Worm (Caenorhabditis elegans) whole organism, young adult: ENCODE results near the gene F55C9.11.

ENCODE experiments used
- B0035.1 ChIP-seq: sonication (generic microtip); optimal IDR thresholded peaks from 2 replicates; lab custom pipeline; 2016; ENCODE audit warnings: missing genetic modification characterization, mild to moderate bottlenecking, missing compliant biosample characterization, missing genotype, missing genetic modification reagents
- F22D6.2 ChIP-seq: sonication (generic microtip); optimal IDR thresholded peaks from 2 replicates; lab custom pipeline; 2016; ENCODE audit warnings: mild to moderate bottlenecking, missing genetic modification characterization, missing compliant biosample characterization
- F57A8.1 ChIP-seq: fragments of 200-800 bp; sonication (Bioruptor generic); optimal IDR thresholded peaks from 2 replicates; lab custom pipeline; 2018; ENCODE audit warnings: mild to moderate bottlenecking, missing genetic modification characterization, moderate library complexity, missing compliant biosample characterization
- T07F8.4 ChIP-seq: sonication (generic microtip); optimal IDR thresholded peaks from 2 replicates; lab custom pipeline; 2016; ENCODE audit warnings: mild to moderate bottlenecking, missing genetic modification characterization, moderate library complexity, missing compliant biosample characterization
- Y53G8AR.9 ChIP-seq: fragments of 200-800 bp; sonication (Bioruptor generic); conservative IDR thresholded peaks from 2 replicates; pipeline ENCODE4 v1.3.6; 2022; ENCODE audit warnings: missing genetic modification reagents, missing genetic modification characterization, missing compliant biosample characterization
- ama-1 ChIP-seq, 3 experiments: fragments of 150-350 bp in 1 of 3; sonication (generic microtip) in 2 of 3; optimal IDR thresholded peaks; 2 replicates each; lab custom pipeline; 2014 to 2018; ENCODE audit warnings: missing biosample characterization in 2 of 3, missing genetic modification characterization in 2 of 3, missing genetic modification reagents in 2 of 3
- cebp-1 ChIP-seq, 2 experiments: fragments of 200-800 bp in 1 of 2; sonication (Bioruptor generic) in 1 of 2; sonication (generic microtip) in 1 of 2; IDR thresholded peaks in 1 of 2; optimal IDR thresholded peaks in 1 of 2; 2 replicates each; pipeline versions ENCODE4 v1.3.6 to Lab custom; 2017 to 2022; ENCODE audit warnings: missing compliant biosample characterization in 2 of 2, missing genetic modification characterization in 2 of 2, mild to moderate bottlenecking in 1 of 2, missing genetic modification reagents in 1 of 2, moderate library complexity in 1 of 2
- cebp-2 ChIP-seq: fragments of 200-800 bp; sonication (Bioruptor generic); IDR thresholded peaks from 2 replicates; pipeline ENCODE4 v1.3.6; 2022; ENCODE audit warnings: missing genetic modification characterization, missing compliant biosample characterization
- ceh-100 ChIP-seq: fragments of 200-800 bp; sonication (Bioruptor generic); IDR thresholded peaks from 2 replicates; pipeline ENCODE4 v1.3.6; 2022; ENCODE audit warnings: missing genetic modification reagents, missing genetic modification characterization, missing compliant biosample characterization
- chd-7 ChIP-seq: sonication (generic microtip); optimal IDR thresholded peaks from 2 replicates; lab custom pipeline; 2016; ENCODE audit warnings: mild to moderate bottlenecking, missing genetic modification characterization, moderate library complexity, missing compliant biosample characterization
- dpff-1 ChIP-seq: sonication (generic microtip); optimal IDR thresholded peaks from 2 replicates; lab custom pipeline; 2017; ENCODE audit warnings: mild to moderate bottlenecking, missing genetic modification characterization, missing compliant biosample characterization
- egrh-3 ChIP-seq: fragments of 200-800 bp; sonication (Bioruptor generic); IDR thresholded peaks from 2 replicates; pipeline ENCODE4 v1.3.6; 2022; ENCODE audit warnings: missing genetic modification reagents, missing genetic modification characterization, missing compliant biosample characterization
- fkh-3 ChIP-seq: sonication (generic microtip); optimal IDR thresholded peaks from 2 replicates; lab custom pipeline; 2016; ENCODE audit warnings: mild to moderate bottlenecking, missing genetic modification characterization, missing compliant biosample characterization
- gei-17 ChIP-seq: fragments of 200-800 bp; sonication (Bioruptor generic); optimal IDR thresholded peaks from 2 replicates; lab custom pipeline; 2018; ENCODE audit warnings: mild to moderate bottlenecking, missing genetic modification characterization, missing compliant biosample characterization
- lag-1 ChIP-seq: fragments of 200-800 bp; sonication (Bioruptor generic); IDR thresholded peaks from 2 replicates; pipeline ENCODE4 v1.3.6; 2022; ENCODE audit warnings: missing genetic modification reagents, missing genetic modification characterization, missing compliant biosample characterization
- let-526 ChIP-seq: fragments of 200-800 bp; sonication (Bioruptor generic); IDR thresholded peaks from 2 replicates; pipeline ENCODE4 v1.3.6; 2022; ENCODE audit warnings: missing genetic modification reagents, missing genetic modification characterization, missing compliant biosample characterization
- lir-1 ChIP-seq: fragments of 200-800 bp; sonication (Bioruptor generic); conservative IDR thresholded peaks from 2 replicates; pipeline ENCODE4 v1.3.6; 2022; ENCODE audit warnings: missing genetic modification reagents, missing genetic modification characterization, missing compliant biosample characterization
- madf-3 ChIP-seq: fragments of 200-800 bp; sonication (Bioruptor generic); IDR thresholded peaks from 2 replicates; pipeline ENCODE4 v1.3.6; 2022; ENCODE audit warnings: missing genetic modification reagents, missing genetic modification characterization, missing compliant biosample characterization
- madf-6 ChIP-seq: fragments of 200-800 bp; sonication (Bioruptor generic); IDR thresholded peaks from 2 replicates; pipeline ENCODE4 v1.3.6; 2022; ENCODE audit warnings: missing genetic modification reagents, missing genetic modification characterization, missing compliant biosample characterization
- mcd-1 ChIP-seq: fragments of 200-800 bp; sonication (Bioruptor generic); IDR thresholded peaks from 2 replicates; pipeline ENCODE4 v1.3.6; 2022; ENCODE audit warnings: missing genetic modification reagents, missing genetic modification characterization, missing compliant biosample characterization
- mel-28 ChIP-seq: sonication (generic microtip); optimal IDR thresholded peaks from 2 replicates; lab custom pipeline; 2016; ENCODE audit warnings: borderline replicate concordance, mild to moderate bottlenecking, missing genetic modification characterization, missing compliant biosample characterization
- mes-4 ChIP-seq: sonication (generic microtip); optimal IDR thresholded peaks from 2 replicates; lab custom pipeline; 2016; ENCODE audit warnings: missing genotype, missing genetic modification characterization, missing compliant biosample characterization
- nfya-1 ChIP-seq: sonication (generic microtip); optimal IDR thresholded peaks from 2 replicates; lab custom pipeline; 2017; ENCODE audit warnings: antibody characterized with exemption, missing compliant biosample characterization, missing genetic modification characterization, borderline replicate concordance; ENCODE audit not compliant: insufficient read depth
- nhr-120 ChIP-seq: fragments of 200-800 bp; sonication (Bioruptor generic); IDR thresholded peaks from 2 replicates; pipeline ENCODE4 v1.3.6; 2022; ENCODE audit warnings: missing genetic modification characterization, missing compliant biosample characterization
- pbrm-1 ChIP-seq: fragments of 200-800 bp; sonication (Bioruptor generic); IDR thresholded peaks from 2 replicates; pipeline ENCODE4 v1.3.6; 2022; ENCODE audit warnings: missing genetic modification reagents, missing genetic modification characterization, missing compliant biosample characterization
- rcor-1 ChIP-seq: fragments of 200-800 bp; sonication (Bioruptor generic); IDR thresholded peaks from 2 replicates; pipeline ENCODE4 v1.3.6; 2022; ENCODE audit warnings: missing genetic modification reagents, missing genetic modification characterization, missing compliant biosample characterization
- sea-2 ChIP-seq: fragments of 200-800 bp; sonication (Bioruptor generic); IDR thresholded peaks from 2 replicates; pipeline ENCODE4 v1.3.6; 2022; ENCODE audit warnings: missing genetic modification characterization, missing compliant biosample characterization
- snpc-3.4 ChIP-seq: sonication (generic microtip); optimal IDR thresholded peaks from 2 replicates; lab custom pipeline; 2017; ENCODE audit warnings: missing genetic modification characterization, mild to moderate bottlenecking, missing compliant biosample characterization, antibody characterized with exemption, moderate library complexity, missing genotype, missing genetic modification reagents
- tlf-1 ChIP-seq: fragments of 200-800 bp; sonication (Bioruptor generic); optimal IDR thresholded peaks from 2 replicates; lab custom pipeline; 2018; ENCODE audit warnings: mild to moderate bottlenecking, missing genetic modification characterization, missing compliant biosample characterization
- unc-130 ChIP-seq: sonication (generic microtip); optimal IDR thresholded peaks from 2 replicates; lab custom pipeline; 2016; ENCODE audit warnings: missing genetic modification reagents, missing genetic modification characterization, missing compliant biosample characterization
- zfh-2 ChIP-seq: fragments of 200-800 bp; sonication (Bioruptor generic); conservative IDR thresholded peaks from 2 replicates; pipeline ENCODE4 v1.3.6; 2022; ENCODE audit warnings: missing genetic modification reagents, missing genetic modification characterization, missing compliant biosample characterization
- zim-3 ChIP-seq: sonication (generic microtip); optimal IDR thresholded peaks from 2 replicates; lab custom pipeline; 2017; ENCODE audit warnings: mild to moderate bottlenecking, missing genetic modification characterization, moderate library complexity, missing compliant biosample characterization
- ztf-25 ChIP-seq: fragments of 200-800 bp; sonication (Bioruptor generic); IDR thresholded peaks from 2 replicates; pipeline ENCODE4 v1.3.6; 2022; ENCODE audit warnings: missing genetic modification reagents, missing genetic modification characterization, missing compliant biosample characterization

F55C9.11 gene

DNA sequence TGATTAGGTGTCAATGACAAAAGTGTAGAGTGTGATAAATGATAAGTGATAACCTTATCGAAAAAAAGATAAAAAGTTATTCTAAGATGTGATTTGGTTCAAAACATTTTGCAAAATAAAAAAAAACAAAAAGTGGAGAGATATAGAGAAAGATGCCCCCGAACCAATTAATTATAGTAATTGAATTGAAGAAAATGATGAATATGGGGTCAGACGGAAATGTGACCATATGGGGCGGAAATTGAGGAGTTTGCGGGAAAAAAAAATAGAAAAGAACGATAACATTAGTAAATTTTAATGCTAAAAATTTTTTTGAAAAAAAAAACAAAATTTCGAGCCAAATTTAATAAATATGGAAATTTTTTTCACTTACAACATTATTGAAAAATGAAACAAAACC lies 45.0 kb upstream of the F55C9.11 start:
- no peak for TF ChIP-seq F57A8.1 (GFP tag; lab: Kevin White, UChicago)
- TF ChIP-seq B0035.1 (tag; lab: Kevin White, UChicago), result no peak
- no peak for TF ChIP-seq nfya-1
- TF ChIP-seq madf-6 (GFP tag; lab: Robert Waterston, UW), result no peak
- no peak for TF ChIP-seq fkh-3 (tag; lab: Kevin White, UChicago)
- no peak for TF ChIP-seq egrh-3 (GFP tag; lab: Robert Waterston, UW)
- TF ChIP-seq snpc-3.4, result no peak
- no peak for TF ChIP-seq T07F8.4 (tag; lab: Kevin White, UChicago)
- no peak for TF ChIP-seq mes-4 (tag; lab: Kevin White, UChicago)
- no peak for TF ChIP-seq ztf-25 (GFP tag; lab: Robert Waterston, UW)
- TF ChIP-seq gei-17 (GFP tag; lab: Kevin White, UChicago), result no peak
- no peak for TF ChIP-seq zfh-2
- no peak for TF ChIP-seq ama-1 (optimal IDR thresholded peaks at IDR 0.05; lab: Kevin White, UChicago)
- no peak for TF ChIP-seq ama-1 (GFP tag; optimal IDR thresholded peaks at IDR 0.05; lab: Kevin White, UChicago)
- no peak for TF ChIP-seq dpff-1 (tag; lab: Kevin White, UChicago)
- TF ChIP-seq mcd-1 (GFP tag; lab: Robert Waterston, UW), result no peak
- TF ChIP-seq F22D6.2 (tag; lab: Kevin White, UChicago), result no peak
- no peak for TF ChIP-seq tlf-1
- TF ChIP-seq pbrm-1 (GFP tag; lab: Robert Waterston, UW), result no peak

DNA sequence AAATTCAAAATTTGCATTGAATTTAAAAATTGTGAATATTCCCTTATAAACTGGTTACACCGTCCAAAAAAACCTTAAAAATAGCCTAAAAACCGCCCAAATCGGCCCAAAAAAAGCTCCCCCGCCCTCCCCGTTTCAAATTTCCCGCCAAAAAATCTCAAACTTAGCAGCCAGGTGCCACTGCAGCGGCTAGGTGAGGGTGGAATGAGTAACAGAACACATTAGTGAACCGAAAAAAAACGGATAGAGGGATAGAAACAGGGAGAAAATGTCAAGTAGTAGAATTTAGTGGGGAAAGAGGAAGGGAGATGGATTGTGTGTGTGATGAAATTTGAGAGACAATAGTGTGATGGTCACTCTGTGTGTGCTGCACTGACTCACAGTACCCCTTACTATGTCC lies 42.5 kb upstream of the F55C9.11 start:
- TF ChIP-seq cebp-1 (GFP tag; IDR thresholded peaks at IDR 0.05; lab: Robert Waterston, UW), result no peak
- peak; percentile 6 for TF ChIP-seq cebp-1 (tag; optimal IDR thresholded peaks at IDR 0.05; lab: Kevin White, UChicago)
- TF ChIP-seq ama-1 (optimal IDR thresholded peaks at IDR 0.05; lab: Kevin White, UChicago), result no peak
- no peak for TF ChIP-seq ama-1 (GFP tag; optimal IDR thresholded peaks at IDR 0.05; lab: Kevin White, UChicago)
- no peak for TF ChIP-seq Y53G8AR.9 (GFP tag; lab: Robert Waterston, UW)

DNA sequence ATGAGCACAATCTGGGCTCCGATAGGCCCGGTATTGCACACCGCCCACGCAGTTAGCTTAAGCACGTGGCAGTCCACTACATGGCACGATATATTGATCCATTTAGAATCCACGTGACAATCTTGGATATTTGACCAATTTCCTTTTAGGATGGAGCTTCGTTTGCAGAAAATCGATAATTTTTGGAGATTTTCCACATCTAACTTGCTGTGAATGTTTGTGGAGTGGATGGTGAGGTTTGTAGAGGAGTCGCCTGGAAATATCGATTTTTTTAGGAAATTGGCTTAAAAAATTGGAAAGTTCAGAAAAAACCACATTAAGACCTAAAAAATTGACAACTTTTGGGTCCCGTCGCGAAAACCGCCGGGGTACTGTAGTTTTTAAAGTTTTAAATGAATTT lies 27.8 kb upstream of the F55C9.11 start:
- TF ChIP-seq mel-28, result no peak
- TF ChIP-seq mes-4 (tag; lab: Kevin White, UChicago), result no peak
- no peak for TF ChIP-seq rcor-1 (GFP tag; lab: Robert Waterston, UW)
- no peak for TF ChIP-seq lir-1 (GFP tag; lab: Robert Waterston, UW)
- TF ChIP-seq lag-1, result no peak
- TF ChIP-seq chd-7, result no peak
- no peak for TF ChIP-seq let-526 (GFP tag; lab: Robert Waterston, UW)

DNA sequence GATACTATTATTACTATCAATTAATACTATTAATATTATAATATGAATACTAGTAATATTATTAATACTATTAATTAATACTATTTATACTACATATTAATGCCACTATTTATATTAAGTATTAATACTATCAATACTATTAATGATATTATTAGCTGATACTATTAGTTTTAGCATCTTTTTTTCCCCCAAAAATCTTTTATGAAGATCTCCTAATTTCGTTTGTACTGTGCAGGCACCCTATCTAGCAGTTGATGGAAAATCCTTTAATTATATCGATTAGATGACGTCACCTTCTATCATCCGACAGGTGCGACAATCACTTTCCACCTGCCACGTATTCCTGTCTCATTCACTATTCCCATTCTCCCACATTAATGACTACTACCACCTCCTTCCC lies 19.8 kb upstream of the F55C9.11 start, which contains the start of gene fbxb-65:
Gene fbxb-65 (plus strand): TSS at position 301 of the 400 bp plus-strand sequence.
- TF ChIP-seq rcor-1 (GFP tag; lab: Robert Waterston, UW) (no peak), unc-130 (GFP tag; lab: Kevin White, UChicago) (no peak), madf-3 (GFP tag; lab: Robert Waterston, UW) (no peak), zim-3 (tag; lab: Kevin White, UChicago) (no peak), sea-2 (GFP tag; lab: Robert Waterston, UW) (no peak), cebp-2 (GFP tag; lab: Robert Waterston, UW) (no peak), nhr-120 (GFP tag; lab: Robert Waterston, UW) (no peak), ceh-100 (no peak), Y53G8AR.9 (GFP tag; lab: Robert Waterston, UW) (no peak)
